Fruit fly (Drosophila melanogaster) S2 (cell line): ENCODE data around the gene CG3634.

Experiments
- CG8478 ChIP-seq: fragments of >200 bp; optimal IDR thresholded peaks from 2 replicates; lab custom pipeline; 2018
- CTCF ChIP-seq, 2 experiments: fragments of >200 bp; optimal IDR thresholded peaks; 2 replicates each; lab custom pipeline; 2018

The CG3634 gene

dm6 chr3L:20815666-20816375 is 6.7 kb upstream of the CG3634 start, which contains the start of the genes CG3618 and Pka-R1:
Gene CG3618 (minus strand): TSS chr3L:20816075.
Gene Pka-R1 (plus strand): TSS chr3L:20816118.
- TF ChIP-seq CTCF (optimal IDR thresholded peaks at IDR 0.05; lab: Kevin White, UChicago), result no peak
- TF ChIP-seq CG8478 (lab: Kevin White, UChicago), result no peak

DNA sequence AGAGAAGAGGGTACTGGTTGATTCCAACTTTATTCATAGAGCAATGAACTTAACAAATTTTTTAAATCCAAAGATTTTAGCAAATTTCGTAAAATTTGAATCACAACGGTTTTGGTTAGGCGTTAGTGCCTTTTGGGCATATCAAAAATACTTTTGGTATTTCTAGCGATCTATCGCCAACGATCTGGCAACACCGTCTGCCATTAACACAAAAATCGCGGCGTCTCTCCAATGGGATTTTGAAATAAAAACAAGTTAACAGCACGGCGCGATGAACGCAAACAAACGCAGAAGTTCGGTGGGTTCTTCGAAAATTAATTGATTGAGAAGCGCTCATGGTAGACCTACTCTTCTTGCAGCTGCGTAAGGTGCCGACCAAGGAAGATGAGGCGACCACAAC is 8.9 kb downstream of the CG3634 start, which contains the start of gene Spc105R:
Spc105R (plus strand) TSS at position 203 of the 400 bp plus-strand sequence.
- no peak for TF ChIP-seq CG8478 (lab: Kevin White, UChicago)
- TF ChIP-seq CTCF (optimal IDR thresholded peaks at IDR 0.05; lab: Kevin White, UChicago), result peak; percentile 3 to 32

DNA sequence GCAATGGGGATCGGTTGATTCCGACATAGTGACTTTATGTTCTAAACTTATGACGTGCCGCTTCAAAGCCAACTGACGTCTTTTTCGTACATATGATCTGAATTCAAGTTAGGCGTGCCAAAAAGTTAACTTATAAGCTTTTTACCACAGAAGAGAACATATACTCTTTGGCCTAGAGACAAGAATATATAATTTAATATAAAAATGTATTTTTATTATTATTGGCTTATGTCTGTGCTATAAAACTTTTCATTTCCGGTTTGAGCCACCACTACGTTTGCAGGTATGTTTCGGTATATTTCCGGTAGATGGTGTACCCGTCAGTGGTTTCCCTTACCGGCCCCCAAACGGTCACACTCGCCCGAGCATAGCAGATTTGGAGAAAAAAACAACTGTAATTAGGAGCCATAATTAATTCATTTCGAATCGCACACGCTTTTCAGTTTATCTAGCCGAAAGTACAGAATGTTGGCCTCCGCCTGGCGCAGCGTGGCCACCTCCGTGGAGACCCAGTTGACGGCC is 10.7 kb downstream of the CG3634 start, which contains the start of the genes CG3698 and tzn:
CG3698 (minus strand) TSS at position 51 of the 522 bp plus-strand sequence.
tzn (plus strand) TSS at position 321 of the 522 bp plus-strand sequence.
- peak; percentile 86 to 91 for TF ChIP-seq CTCF (optimal IDR thresholded peaks at IDR 0.05; lab: Kevin White, UChicago)
- TF ChIP-seq CG8478 (lab: Kevin White, UChicago), result no peak

DNA sequence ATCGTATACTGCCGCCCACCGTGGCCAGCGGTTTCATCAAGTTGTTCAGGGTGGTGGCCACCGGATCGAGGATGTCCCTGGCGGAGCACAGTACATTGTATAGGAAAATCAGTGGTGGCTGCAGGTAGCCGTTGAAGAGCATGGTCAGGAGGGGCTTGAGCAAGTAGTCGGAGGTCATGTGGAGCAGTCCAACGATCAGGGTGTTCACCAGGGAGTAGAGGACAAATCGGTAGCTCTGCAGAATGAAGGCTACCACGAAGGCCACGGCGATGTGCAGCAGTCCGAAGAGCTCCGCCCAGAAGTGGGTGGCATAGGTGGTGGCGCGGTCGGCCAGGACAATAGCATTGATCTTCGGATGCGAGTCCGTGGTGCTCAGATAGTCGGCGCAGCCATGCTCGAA is 11.7 kb downstream of the CG3634 start:
- TF ChIP-seq CG8478 (lab: Kevin White, UChicago) (no peak), CTCF (optimal IDR thresholded peaks at IDR 0.05; lab: Kevin White, UChicago) (no peak)

dm6 chr3L:20796757-20797156 is 12.3 kb downstream of the CG3634 start:
- TF ChIP-seq CG8478 (lab: Kevin White, UChicago) (no peak), CTCF (optimal IDR thresholded peaks at IDR 0.05; lab: Kevin White, UChicago) (no peak)

DNA sequence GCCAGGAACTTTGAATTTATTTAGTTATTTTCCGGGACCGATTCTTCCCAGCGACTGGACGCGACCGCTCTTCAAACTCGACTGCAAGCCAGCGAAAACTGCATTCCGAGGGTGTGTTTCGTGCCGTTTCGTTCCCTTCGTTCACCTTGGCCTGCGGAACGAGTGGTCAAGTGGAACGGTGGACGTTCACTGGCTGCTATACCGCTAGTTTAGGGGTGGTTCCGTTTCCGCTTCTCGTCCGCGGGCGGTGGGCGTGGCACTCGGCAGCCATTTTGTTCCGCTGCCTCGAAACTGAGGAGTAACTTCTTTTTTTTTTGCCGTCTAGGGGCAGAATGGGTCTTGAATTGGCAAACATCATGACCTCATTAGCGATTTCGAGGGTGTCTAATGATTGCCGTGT is 16.4 kb downstream of the CG3634 start, which contains the start of gene Six4:
Six4 (minus strand) TSS at position 85 of the 400 bp plus-strand sequence.
- no peak for TF ChIP-seq CTCF (optimal IDR thresholded peaks at IDR 0.05; lab: Kevin White, UChicago)
- no peak for TF ChIP-seq CG8478 (lab: Kevin White, UChicago)

DNA sequence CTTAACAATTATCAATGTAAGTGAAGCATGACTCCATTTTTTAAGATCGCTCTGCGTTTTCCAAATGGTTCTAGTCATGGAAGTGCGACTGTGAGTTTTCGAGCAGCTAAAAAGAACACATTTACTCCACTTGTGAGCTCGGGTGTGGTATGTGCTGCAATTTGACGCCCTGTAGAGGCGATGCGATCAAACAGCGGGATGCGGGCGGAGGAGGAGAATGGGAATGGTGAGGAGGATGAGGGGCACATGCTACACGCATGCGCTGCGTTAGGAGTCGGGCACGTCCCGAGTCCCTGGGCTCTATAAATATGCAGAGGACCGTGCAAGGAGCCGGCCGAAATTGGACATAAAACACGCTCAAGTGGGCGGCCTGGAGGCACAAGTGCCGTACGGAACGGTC is 19.8 kb downstream of the CG3634 start:
- TF ChIP-seq CG8478 (lab: Kevin White, UChicago) (no peak), CTCF (optimal IDR thresholded peaks at IDR 0.05; lab: Kevin White, UChicago) (no peak)

dm6 chr3L:20787835-20788380 is 21.2 kb downstream of the CG3634 start, which contains the start of gene CG11396:
Gene CG11396 (minus strand): TSS chr3L:20788137.
- TF ChIP-seq CTCF (optimal IDR thresholded peaks at IDR 0.05; lab: Kevin White, UChicago), result no peak
- no peak for TF ChIP-seq CG8478 (lab: Kevin White, UChicago)

- TF ChIP-seq CTCF (optimal IDR thresholded peaks at IDR 0.05; lab: Kevin White, UChicago), result peak in 1 of 2 experiments; percentile 33
- TF ChIP-seq CG8478 (lab: Kevin White, UChicago), result no peak
Measured at dm6 chr3L:20785742-20786427, 23.2 kb downstream of the CG3634 start, which contains the start of gene Pcif1. Gene Pcif1 (minus strand): TSS chr3L:20786197.

DNA sequence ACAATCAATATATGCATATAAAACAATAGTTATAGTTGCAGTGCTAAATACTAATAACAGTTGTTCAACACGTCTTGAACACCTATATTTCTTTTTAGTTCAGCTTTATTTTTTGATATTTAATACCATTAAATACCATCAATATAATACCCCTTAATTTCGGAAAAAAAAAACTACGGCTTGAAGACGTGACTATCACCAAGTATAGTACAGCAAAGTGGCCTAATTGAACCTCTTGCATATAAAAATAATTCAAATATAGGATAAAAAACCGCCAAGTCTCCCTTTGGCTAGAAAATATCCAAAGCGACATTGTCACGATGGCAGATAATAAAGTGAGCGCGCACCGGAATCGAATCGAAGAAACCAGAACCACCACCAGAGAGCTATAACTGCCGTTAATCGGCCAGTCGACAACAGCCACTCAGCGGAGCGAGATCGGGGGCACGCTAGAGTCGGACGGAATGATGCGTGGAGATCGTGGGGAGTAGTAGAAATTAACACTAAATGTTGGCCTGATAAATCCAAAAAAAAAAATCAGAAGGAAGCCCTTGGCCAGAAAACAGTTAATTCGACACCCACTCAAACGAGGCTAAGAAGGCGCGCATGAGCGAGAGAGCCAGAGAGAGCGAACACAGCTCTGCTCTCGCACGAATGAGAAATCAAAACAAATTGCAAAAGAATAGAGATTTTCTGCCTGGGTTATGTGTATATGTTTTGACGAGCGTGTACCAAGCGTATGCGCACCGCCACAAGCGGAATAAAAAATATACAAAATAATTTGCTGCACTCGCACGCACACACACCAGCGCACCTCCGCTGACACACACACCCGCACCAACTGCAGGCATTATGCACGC is 24.0 kb downstream of the CG3634 start:
- no peak for TF ChIP-seq CG8478 (lab: Kevin White, UChicago)
- TF ChIP-seq CTCF (optimal IDR thresholded peaks at IDR 0.05; lab: Kevin White, UChicago), result no peak

DNA sequence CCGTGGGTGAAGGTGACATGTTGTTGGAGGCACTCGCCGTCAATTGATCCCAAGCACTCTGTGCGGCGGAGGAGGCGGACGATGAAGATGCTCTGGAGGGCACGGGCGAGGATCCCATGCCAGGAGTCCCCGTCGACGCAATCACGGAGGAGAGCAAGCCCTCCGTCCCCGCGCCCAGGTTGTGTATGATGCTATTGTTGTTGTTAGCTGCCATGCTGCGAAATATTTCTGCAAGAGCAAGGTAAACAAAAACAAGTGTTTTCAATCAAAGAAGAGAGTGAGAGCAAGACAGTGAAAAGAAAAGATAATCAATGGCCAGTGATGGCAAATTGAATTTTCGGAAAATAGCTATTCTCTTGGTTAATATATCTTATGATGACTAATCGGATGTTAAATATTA is 24.7 kb downstream of the CG3634 start:
- TF ChIP-seq CTCF (optimal IDR thresholded peaks at IDR 0.05; lab: Kevin White, UChicago) (no peak), CG8478 (lab: Kevin White, UChicago) (no peak)

DNA sequence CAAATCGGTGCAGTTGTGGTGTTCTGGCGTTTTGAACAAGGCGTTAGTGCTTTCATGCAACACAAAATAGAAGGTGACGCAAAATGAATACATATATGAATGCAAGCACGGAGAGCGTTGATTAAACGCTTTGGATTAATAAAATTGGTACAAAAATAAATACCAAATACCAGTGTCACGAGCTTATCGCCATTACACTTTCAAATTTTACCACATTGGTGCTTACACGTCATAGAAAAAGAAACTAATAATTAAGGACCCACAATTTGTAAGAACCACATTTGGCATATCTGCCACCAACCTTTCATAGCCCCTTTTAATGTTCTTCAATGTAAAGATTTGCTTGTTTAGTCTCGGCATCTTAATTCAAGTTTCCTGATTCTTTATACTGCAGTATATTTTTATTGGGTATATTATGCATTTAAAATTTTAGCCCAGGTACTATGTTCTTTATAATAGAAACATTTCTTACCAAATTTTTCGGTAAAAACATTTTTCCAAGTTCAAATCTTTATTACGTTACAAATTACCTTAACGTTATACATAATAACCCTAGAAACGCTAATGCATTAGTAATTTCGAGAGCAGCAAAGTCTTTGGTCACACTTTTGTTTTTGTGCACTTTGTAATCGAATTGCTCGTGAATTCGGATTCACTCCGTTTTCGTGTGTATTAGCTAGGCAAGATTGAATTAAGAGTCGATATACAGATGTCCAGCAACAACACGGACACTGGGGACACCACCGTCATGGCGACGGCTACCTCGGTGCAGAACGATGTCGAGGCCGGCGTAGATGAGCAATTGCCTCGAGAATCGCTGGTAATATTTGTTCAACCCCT is 30.6 kb downstream of the CG3634 start, which contains the start of the genes Pex16 and Pex14:
Pex16 (minus strand) TSS at position 41 of the 840 bp plus-strand sequence.
Pex14 (plus strand) TSS at position 576 of the 840 bp plus-strand sequence.
- TF ChIP-seq CG8478 (lab: Kevin White, UChicago) (no peak), CTCF (optimal IDR thresholded peaks at IDR 0.05; lab: Kevin White, UChicago) (no peak)
